Worm (Caenorhabditis elegans) whole organism, late embryonic: ENCODE data around the gene ZK816.1.

Experiments
- C08G9.2 ChIP-seq: sonication (generic microtip); optimal IDR thresholded peaks from 2 replicates; lab custom pipeline; 2016; ENCODE audit warnings: mild to moderate bottlenecking, missing genetic modification characterization, moderate library complexity, missing compliant biosample characterization
- K09A11.1 ChIP-seq: sonication (generic microtip); optimal IDR thresholded peaks from 2 replicates; lab custom pipeline; 2017; ENCODE audit warnings: antibody characterized with exemption, mild to moderate bottlenecking, missing genetic modification characterization, missing compliant biosample characterization; ENCODE audit not compliant: insufficient read depth
- ahr-1 ChIP-seq: sonication (generic microtip); optimal IDR thresholded peaks from 2 replicates; lab custom pipeline; 2016; ENCODE audit warnings: missing genetic modification characterization, missing compliant biosample characterization
- ceh-2 ChIP-seq: sonication (generic microtip); optimal IDR thresholded peaks from 2 replicates; lab custom pipeline; 2016; ENCODE audit warnings: missing genotype, missing genetic modification characterization, missing compliant biosample characterization
- ceh-22 ChIP-seq: sonication (generic microtip); optimal IDR thresholded peaks from 2 replicates; lab custom pipeline; 2017; ENCODE audit warnings: missing biosample characterization, missing genetic modification characterization
- ceh-24 ChIP-seq: sonication (generic microtip); optimal IDR thresholded peaks from 2 replicates; lab custom pipeline; 2016; ENCODE audit warnings: mild to moderate bottlenecking, missing genetic modification characterization, missing compliant biosample characterization
- ceh-30 ChIP-seq: fragments of 150-350 bp; optimal IDR thresholded peaks from 2 replicates; lab custom pipeline; 2014; ENCODE audit warnings: missing biosample characterization, missing genetic modification characterization
- ceh-31 ChIP-seq: sonication (generic microtip); optimal IDR thresholded peaks from 2 replicates; lab custom pipeline; 2016; ENCODE audit warnings: missing genetic modification characterization, missing compliant biosample characterization
- ceh-45 ChIP-seq: fragments of 200-800 bp; sonication (Bioruptor generic); IDR thresholded peaks from 2 replicates; pipeline ENCODE4 v1.3.6; 2022; ENCODE audit warnings: missing genetic modification reagents, missing genetic modification characterization, missing compliant biosample characterization
- ceh-48 ChIP-seq: sonication (generic microtip); optimal IDR thresholded peaks from 2 replicates; lab custom pipeline; 2016; ENCODE audit warnings: missing genetic modification characterization, inconsistent platforms, missing compliant biosample characterization
- ceh-6 ChIP-seq: fragments of 200-800 bp; sonication (Bioruptor generic); optimal IDR thresholded peaks from 2 replicates; lab custom pipeline; 2018; ENCODE audit warnings: mild to moderate bottlenecking, missing genetic modification characterization, missing compliant biosample characterization
- dve-1 ChIP-seq: sonication (generic microtip); optimal IDR thresholded peaks from 2 replicates; lab custom pipeline; 2017; ENCODE audit warnings: antibody characterized with exemption, mild to moderate bottlenecking, missing genetic modification characterization, missing compliant biosample characterization
- elt-4 ChIP-seq: sonication (generic microtip); optimal IDR thresholded peaks from 2 replicates; lab custom pipeline; 2016; ENCODE audit warnings: missing genetic modification characterization, missing compliant biosample characterization
- ets-4 ChIP-seq: sonication (generic microtip); optimal IDR thresholded peaks from 2 replicates; lab custom pipeline; 2016; ENCODE audit warnings: missing genetic modification characterization, missing compliant biosample characterization
- gmeb-2 ChIP-seq: sonication (generic microtip); optimal IDR thresholded peaks from 2 replicates; lab custom pipeline; 2016; ENCODE audit warnings: missing genetic modification characterization, inconsistent platforms, missing compliant biosample characterization
- hlh-13 ChIP-seq: fragments of 200-800 bp; sonication (Bioruptor generic); optimal IDR thresholded peaks from 2 replicates; lab custom pipeline; 2018; ENCODE audit warnings: mild to moderate bottlenecking, missing genetic modification characterization, missing compliant biosample characterization
- hlh-30 ChIP-seq: sonication (generic microtip); optimal IDR thresholded peaks from 2 replicates; lab custom pipeline; 2017; ENCODE audit warnings: antibody characterized with exemption, missing genetic modification characterization, missing compliant biosample characterization; ENCODE audit not compliant: insufficient read depth
- hlh-8 ChIP-seq: sonication (generic microtip); optimal IDR thresholded peaks from 2 replicates; lab custom pipeline; 2016; ENCODE audit warnings: missing genotype, missing genetic modification characterization, missing compliant biosample characterization
- lim-6 ChIP-seq: sonication (generic microtip); optimal IDR thresholded peaks from 2 replicates; lab custom pipeline; 2016; ENCODE audit warnings: missing genetic modification characterization, missing compliant biosample characterization
- madf-2 ChIP-seq: sonication (generic microtip); optimal IDR thresholded peaks from 2 replicates; lab custom pipeline; 2017; ENCODE audit warnings: missing genetic modification characterization, missing compliant biosample characterization
- mec-3 ChIP-seq: sonication (generic microtip); optimal IDR thresholded peaks from 2 replicates; lab custom pipeline; 2016; ENCODE audit warnings: borderline replicate concordance, missing genetic modification characterization, missing compliant biosample characterization
- nhr-232 ChIP-seq: sonication (generic microtip); optimal IDR thresholded peaks from 2 replicates; lab custom pipeline; 2016; ENCODE audit warnings: missing genetic modification characterization, missing compliant biosample characterization
- odd-2 ChIP-seq: sonication (generic microtip); optimal IDR thresholded peaks from 2 replicates; lab custom pipeline; 2017; ENCODE audit warnings: antibody characterized with exemption, mild to moderate bottlenecking, missing genetic modification characterization, missing compliant biosample characterization
- pag-3 ChIP-seq: sonication (generic microtip); optimal IDR thresholded peaks from 2 replicates; lab custom pipeline; 2016; ENCODE audit warnings: missing compliant biosample characterization, missing genetic modification characterization, borderline replicate concordance
- pax-1 ChIP-seq: fragments of 150-350 bp; optimal IDR thresholded peaks from 2 replicates; lab custom pipeline; 2014; ENCODE audit warnings: missing biosample characterization, missing genetic modification characterization
- pros-1 ChIP-seq: fragments of 150-350 bp; optimal IDR thresholded peaks from 2 replicates; lab custom pipeline; 2014; ENCODE audit warnings: missing biosample characterization, missing genetic modification reagents, missing genetic modification characterization
- ref-2 ChIP-seq: sonication (generic microtip); optimal IDR thresholded peaks from 2 replicates; lab custom pipeline; 2016; ENCODE audit warnings: missing genetic modification characterization, missing compliant biosample characterization
- rnt-1 ChIP-seq: sonication (generic microtip); optimal IDR thresholded peaks from 2 replicates; lab custom pipeline; 2016; ENCODE audit warnings: missing genetic modification characterization, missing compliant biosample characterization
- sox-4 ChIP-seq: sonication (generic microtip); optimal IDR thresholded peaks from 2 replicates; lab custom pipeline; 2017; ENCODE audit warnings: mild to moderate bottlenecking, missing genetic modification characterization, inconsistent platforms, missing compliant biosample characterization
- syd-9 ChIP-seq: sonication (generic microtip); optimal IDR thresholded peaks from 2 replicates; lab custom pipeline; 2016; ENCODE audit warnings: mild to moderate bottlenecking, missing genetic modification characterization, moderate library complexity, missing compliant biosample characterization
- tbx-2 ChIP-seq: sonication (generic microtip); optimal IDR thresholded peaks from 2 replicates; lab custom pipeline; 2016; ENCODE audit warnings: missing genetic modification characterization, missing compliant biosample characterization
- tbx-7 ChIP-seq: sonication (generic microtip); optimal IDR thresholded peaks from 2 replicates; lab custom pipeline; 2016; ENCODE audit warnings: missing genotype, missing genetic modification characterization, missing compliant biosample characterization
- ttx-3 ChIP-seq: sonication (generic microtip); optimal IDR thresholded peaks from 2 replicates; lab custom pipeline; 2016; ENCODE audit warnings: missing genetic modification reagents, missing genetic modification characterization, missing compliant biosample characterization
- unc-3 ChIP-seq, 2 experiments: fragments of 200-800 bp in 1 of 2; sonication (Bioruptor generic) in 1 of 2; sonication (generic microtip) in 1 of 2; conservative IDR thresholded peaks in 1 of 2; optimal IDR thresholded peaks in 1 of 2; 2 replicates each; pipeline versions ENCODE4 v1.3.6 to Lab custom; 2016 to 2022; ENCODE audit warnings: missing compliant biosample characterization in 2 of 2, missing genetic modification characterization in 2 of 2, missing genetic modification reagents in 1 of 2
- unc-42 ChIP-seq: sonication (generic microtip); optimal IDR thresholded peaks from 2 replicates; lab custom pipeline; 2016; ENCODE audit warnings: missing genotype, missing genetic modification characterization, missing compliant biosample characterization
- zip-5 ChIP-seq: sonication (generic microtip); optimal IDR thresholded peaks from 2 replicates; lab custom pipeline; 2016; ENCODE audit warnings: missing genetic modification characterization, missing compliant biosample characterization
- ztf-16 ChIP-seq: sonication (generic microtip); optimal IDR thresholded peaks from 2 replicates; lab custom pipeline; 2017; ENCODE audit warnings: missing genetic modification characterization, missing compliant biosample characterization

The ZK816.1 gene

DNA sequence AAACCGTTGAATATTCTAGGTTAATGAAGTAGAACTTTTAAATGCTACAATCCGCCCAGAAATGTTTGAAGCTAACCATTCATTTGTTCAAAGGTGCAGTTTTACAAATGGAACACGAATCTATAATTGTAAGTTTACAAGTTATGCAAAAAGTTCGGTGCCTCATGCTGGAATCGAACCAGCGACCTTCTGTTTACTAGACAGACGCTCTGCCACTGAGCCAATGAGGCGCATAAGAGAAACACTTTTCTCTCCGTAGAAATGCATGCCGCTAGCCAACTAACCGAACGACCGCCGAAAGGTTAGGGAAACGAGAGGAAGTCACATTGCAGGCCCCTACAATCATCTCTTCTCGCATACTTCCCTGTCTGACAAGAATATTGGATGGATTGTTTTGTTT is 19.8 kb downstream of the ZK816.1 start (continued):
- TF ChIP-seq ceh-2 (peak; percentile 61), ttx-3 (tag; lab: Kevin White, UChicago) (peak; percentile 87), mec-3 (tag; lab: Kevin White, UChicago) (no peak), lim-6 (tag; lab: Kevin White, UChicago) (peak; percentile 59), ceh-6 (peak; percentile 89), ceh-22 (tag; lab: Kevin White, UChicago) (no peak), ztf-16 (peak; percentile 83), ets-4 (peak; percentile 45), pax-1 (tag; lab: Kevin White, UChicago) (no peak), unc-3 (GFP tag; conservative IDR thresholded peaks at IDR 0.05; lab: Robert Waterston, UW) (peak; percentile 88), unc-3 (tag; optimal IDR thresholded peaks at IDR 0.05; lab: Kevin White, UChicago) (peak; percentile 52), C08G9.2 (tag; lab: Kevin White, UChicago) (peak; percentile 76), dve-1 (tag; lab: Kevin White, UChicago) (peak; percentile 48), nhr-232 (tag; lab: Kevin White, UChicago) (peak; percentile 82), elt-4 (tag; lab: Kevin White, UChicago) (no peak), unc-42 (tag; lab: Kevin White, UChicago) (peak; percentile 56), ahr-1 (peak; percentile 64)

ce11 chrX:3374642-3375041 is 23.1 kb downstream of the ZK816.1 start, which contains the start of gene clc-3:
Gene clc-3, minus strand, starts transcription at chrX:3374742.
- no peak for TF ChIP-seq tbx-2 (tag; lab: Kevin White, UChicago)
- no peak for TF ChIP-seq hlh-13 (GFP tag; lab: Kevin White, UChicago)
- TF ChIP-seq rnt-1 = no peak

DNA sequence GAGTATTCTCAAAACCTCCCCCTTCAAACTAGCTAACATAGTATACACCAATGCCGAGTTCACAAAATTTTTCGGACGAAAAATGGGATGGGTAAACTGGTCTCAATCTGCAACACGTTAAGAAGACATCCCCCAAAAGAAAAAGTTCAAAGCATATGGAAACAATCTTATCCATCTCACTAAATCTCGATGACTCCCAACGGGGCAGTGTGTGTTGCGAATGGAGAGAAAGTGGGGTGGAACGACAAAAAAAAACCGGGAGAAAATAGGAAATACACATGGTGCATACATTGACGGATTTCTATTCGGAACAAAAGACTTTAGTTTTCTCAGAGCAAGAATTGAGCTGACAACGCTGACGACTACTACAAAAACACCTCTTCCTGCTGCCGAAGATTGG is 23.8 kb downstream of the ZK816.1 start:
- TF ChIP-seq odd-2 (tag; lab: Kevin White, UChicago) (no peak), K09A11.1 (tag; lab: Kevin White, UChicago) (peak; percentile 8), pag-3 (no peak), unc-42 (tag; lab: Kevin White, UChicago) (no peak), sox-4 (tag; lab: Kevin White, UChicago) (no peak)

- TF ChIP-seq hlh-8 (tag; lab: Kevin White, UChicago) (peak; percentile 1), madf-2 (tag; lab: Kevin White, UChicago) (no peak), ceh-24 (tag; lab: Kevin White, UChicago) (no peak), hlh-30 (tag; lab: Kevin White, UChicago) (no peak), ref-2 (tag; lab: Kevin White, UChicago) (peak; percentile 6), gmeb-2 (no peak), ceh-30 (no peak), ceh-2 (peak; percentile 78), tbx-2 (tag; lab: Kevin White, UChicago) (peak; percentile 83), syd-9 (tag; lab: Kevin White, UChicago) (no peak), tbx-7 (tag; lab: Kevin White, UChicago) (peak; percentile 60), ceh-31 (tag; lab: Kevin White, UChicago) (peak; percentile 76), pax-1 (tag; lab: Kevin White, UChicago) (no peak), ets-4 (peak; percentile 38), pros-1 (tag; lab: Kevin White, UChicago) (no peak), C08G9.2 (tag; lab: Kevin White, UChicago) (peak; percentile 79), odd-2 (tag; lab: Kevin White, UChicago) (no peak), zip-5 (peak; percentile 56), ceh-48 (tag; lab: Kevin White, UChicago) (no peak), ceh-45 (GFP tag; lab: Robert Waterston, UW) (no peak)
- TF ChIP-seq, all 69 proteins: peak for 9
These were observed 27.6 kb downstream of the ZK816.1 start, which contains the start of gene sorf-1 for ce11 chrX:3379114-3379513. Gene sorf-1, minus strand, starts transcription at chrX:3379248.
